Worm (Caenorhabditis elegans): ENCODE measurements around the gene str-123.

DNA sequence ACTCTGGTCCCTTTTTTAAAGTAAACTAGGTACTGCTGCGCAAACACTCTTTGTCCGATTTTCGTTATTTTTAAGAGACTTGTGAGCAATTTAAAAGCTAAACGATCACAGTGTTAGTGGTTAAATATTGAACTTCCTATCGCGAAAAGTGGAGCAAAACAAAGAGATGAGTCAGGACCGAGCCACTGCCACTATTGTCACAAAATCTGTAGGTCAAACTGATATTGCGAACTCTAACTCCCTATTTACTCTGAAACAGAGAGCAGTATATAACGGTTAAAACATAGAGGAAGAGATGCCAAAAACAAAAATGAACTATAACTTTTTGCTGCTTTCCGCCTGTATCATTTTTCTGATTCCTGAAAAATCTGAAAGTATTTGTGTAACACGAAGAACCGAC lies 2.4 kb downstream of the str-123 start, which contains the start of gene abf-5:
- TF ChIP-seq R02D3.7 (tag; optimal IDR thresholded peaks at IDR 0.05) = no peak
- no peak for TF ChIP-seq T20F7.1 (GFP tag; optimal IDR thresholded peaks at IDR 0.05)
- TF ChIP-seq F44E2.7 (GFP tag; IDR thresholded peaks at IDR 0.05) = no peak

Measured in whole organism, L4 larva.